Fruit fly (Drosophila melanogaster): ENCODE measurements around the gene mex1.

mex1 gene

DNA sequence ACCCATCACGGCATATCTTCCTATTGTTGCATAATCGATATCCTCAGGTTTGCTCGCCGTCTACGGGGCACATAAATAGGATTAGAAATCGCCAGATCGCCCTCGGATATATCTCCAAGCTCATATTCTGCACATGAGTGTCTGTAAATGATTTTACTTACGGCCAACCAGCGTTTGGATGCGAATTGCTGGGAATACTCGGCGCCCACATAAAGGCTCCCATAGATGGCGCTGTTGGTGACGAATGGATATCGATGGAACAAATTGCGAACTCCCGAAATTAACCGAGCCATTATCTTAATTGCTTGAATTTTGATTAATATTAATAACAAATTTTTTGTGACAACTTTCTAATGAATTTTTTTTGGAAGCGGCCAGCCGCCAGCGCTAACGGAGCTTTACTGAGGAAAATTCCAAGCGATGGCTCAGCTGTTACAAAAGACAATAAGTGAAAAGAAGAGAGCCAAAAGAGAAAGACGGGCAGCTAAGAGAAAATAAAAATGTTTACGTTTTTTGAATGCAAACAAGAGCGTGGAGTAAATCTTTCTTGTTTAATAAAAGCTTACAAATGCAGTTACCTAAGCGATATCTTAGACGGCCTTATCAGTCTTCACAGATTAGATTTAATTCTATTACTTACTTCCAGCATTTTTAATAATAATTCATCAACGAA is 24.7 kb downstream of the mex1 start (continued):
- TF ChIP-seq ham (GFP tag; IDR thresholded peaks at IDR 0.05) (no peak), grn (GFP tag; optimal IDR thresholded peaks at IDR 0.05) (no peak), CG2678 (tag; optimal IDR thresholded peaks at IDR 0.05) (peak; percentile 20), CG10431 (GFP tag; optimal IDR thresholded peaks at IDR 0.05) (peak; percentile 11), vvl (GFP tag; IDR thresholded peaks at IDR 0.05) (0 out of 2 replicates have a peak, but pooled peaks have one; percentile 0), z (GFP tag; IDR thresholded peaks at IDR 0.05) (no peak), Spps (tag; optimal IDR thresholded peaks at IDR 0.05) (no peak), nerfin-2 (GFP tag; IDR thresholded peaks at IDR 0.05; ENCODE audit: partially characterized antibody) (no peak), HLH54F (GFP tag; optimal IDR thresholded peaks at IDR 0.05) (no peak), CG3281 (GFP tag; optimal IDR thresholded peaks at IDR 0.05) (no peak), Poxn (GFP tag; IDR thresholded peaks at IDR 0.05) (no peak), sens-2 (GFP tag; IDR thresholded peaks at IDR 0.05) (no peak), CG2120 (GFP tag; optimal IDR thresholded peaks at IDR 0.05) (no peak), Doc2 (GFP tag; IDR thresholded peaks at IDR 0.05) (no peak), CG8944 (GFP tag; optimal IDR thresholded peaks at IDR 0.05) (no peak), pan (optimal IDR thresholded peaks at IDR 0.05) (no peak), pan (GFP tag; optimal IDR thresholded peaks at IDR 0.05 in 1 of 2, IDR thresholded peaks at IDR 0.05 in 1 of 2) (no peak), gro (GFP tag; optimal IDR thresholded peaks at IDR 0.05) (no peak), tin (GFP tag; optimal IDR thresholded peaks at IDR 0.05) (no peak), B-H1 (GFP tag; IDR thresholded peaks at IDR 0.05) (no peak), sd (tag; optimal IDR thresholded peaks at IDR 0.05) (peak; percentile 49), Blimp-1 (GFP tag; optimal IDR thresholded peaks at IDR 0.05) (no peak), nom (GFP tag; optimal IDR thresholded peaks at IDR 0.05) (no peak), D19B (GFP tag; optimal IDR thresholded peaks at IDR 0.05) (no peak), fru (optimal IDR thresholded peaks at IDR 0.05) (no peak), CG17802 (tag; optimal IDR thresholded peaks at IDR 0.05) (no peak), danr (GFP tag; IDR thresholded peaks at IDR 0.05) (no peak), unc-4 (GFP tag; IDR thresholded peaks at IDR 0.05; ENCODE audit: partially characterized antibody) (no peak), nerfin-1 (tag; optimal IDR thresholded peaks at IDR 0.05) (peak; percentile 7), HHEX (GFP tag; optimal IDR thresholded peaks at IDR 0.05) (no peak), bsh (GFP tag; optimal IDR thresholded peaks at IDR 0.05) (no peak), CG1792 (GFP tag; optimal IDR thresholded peaks at IDR 0.05) (no peak), CG31388 (GFP tag; optimal IDR thresholded peaks at IDR 0.05) (no peak), E2f2 (GFP tag; IDR thresholded peaks at IDR 0.05) (no peak), CG7745 (tag; optimal IDR thresholded peaks at IDR 0.05) (no peak), dimm (GFP tag; IDR thresholded peaks at IDR 0.05) (no peak), Taf1 (GFP tag; IDR thresholded peaks at IDR 0.05) (no peak), gsb (GFP tag; IDR thresholded peaks at IDR 0.05) (no peak), CG15601 (tag; optimal IDR thresholded peaks at IDR 0.05) (peak; percentile 20), luna (GFP tag; optimal IDR thresholded peaks at IDR 0.05) (no peak), Camta (GFP tag; optimal IDR thresholded peaks at IDR 0.05) (no peak), CG6175 (GFP tag; IDR thresholded peaks at IDR 0.05) (no peak), CG15696 (tag; optimal IDR thresholded peaks at IDR 0.05) (no peak), Nf-YB (GFP tag; optimal IDR thresholded peaks at IDR 0.05) (no peak), CG14014 (GFP tag; IDR thresholded peaks at IDR 0.05) (no peak), disco-r (GFP tag; optimal IDR thresholded peaks at IDR 0.05) (no peak), CG6272 (GFP tag; IDR thresholded peaks at IDR 0.05) (no peak), so (GFP tag; IDR thresholded peaks at IDR 0.05) (no peak), CG12071 (GFP tag; optimal IDR thresholded peaks at IDR 0.05) (no peak), dati (GFP tag; IDR thresholded peaks at IDR 0.05) (no peak), CG12219 (GFP tag; optimal IDR thresholded peaks at IDR 0.05) (no peak), CTCF (GFP tag; optimal IDR thresholded peaks at IDR 0.05) (peak; percentile 88)

Data from whole organism, embryonic.